ENCODE assay signal across 1 fruit fly cellular context in genomic region chrX:7710439-7711154, dm6.
A peak's percentile ranks its signal among the peaks of the same experiment; 100 is the strongest.
TF ChIP-seq lines count a peak whose summit lies in the region.

No protein-coding gene starts in this region.

TF ChIP-seq in whole organism, embryonic, 481 proteins besides CTCF, POLR2A, EP300 and RAD21 (continued from another document and continues in another):
- no peak for TF ChIP-seq CG34422 (GFP tag; IDR thresholded peaks at IDR 0.05; lab: Robert Waterston, UW)
- no peak for TF ChIP-seq emc (GFP tag; optimal IDR thresholded peaks at IDR 0.05; lab: Kevin White, UChicago)
- no peak for TF ChIP-seq pfk (GFP tag; optimal IDR thresholded peaks at IDR 0.05; lab: Kevin White, UChicago)
- peak; percentile 52 for TF ChIP-seq CG13894 (tag; optimal IDR thresholded peaks at IDR 0.05; lab: Kevin White, UChicago)
- TF ChIP-seq HLHmδ (GFP tag; optimal IDR thresholded peaks at IDR 0.05; lab: Kevin White, UChicago): no peak
- TF ChIP-seq crc (GFP tag; optimal IDR thresholded peaks at IDR 0.05; lab: Kevin White, UChicago): no peak
- no peak for TF ChIP-seq ERR (GFP tag; optimal IDR thresholded peaks at IDR 0.05; lab: Kevin White, UChicago)
- no peak for TF ChIP-seq lmd (GFP tag; IDR thresholded peaks at IDR 0.05; lab: Robert Waterston, UW)
- TF ChIP-seq NC2α (GFP tag; optimal IDR thresholded peaks at IDR 0.05; lab: Kevin White, UChicago): no peak
- TF ChIP-seq gsb (GFP tag; IDR thresholded peaks at IDR 0.05; lab: Robert Waterston, UW): no peak
- peak; percentile 55 for TF ChIP-seq CoRest (tag; optimal IDR thresholded peaks at IDR 0.05; lab: Kevin White, UChicago)
- no peak for TF ChIP-seq scrt (GFP tag; optimal IDR thresholded peaks at IDR 0.05; lab: Kevin White, UChicago)
- TF ChIP-seq Ptx1 (GFP tag; IDR thresholded peaks at IDR 0.05; lab: Robert Waterston, UW): peak; percentile 50; the same call in 1 of the 2 replicates
- TF ChIP-seq hbn (GFP tag; IDR thresholded peaks at IDR 0.05; lab: Robert Waterston, UW; ENCODE audit: partially characterized antibody): no peak
- TF ChIP-seq Hr3 (GFP tag; optimal IDR thresholded peaks at IDR 0.05; lab: Kevin White, UChicago): no peak
- TF ChIP-seq Dad (GFP tag; optimal IDR thresholded peaks at IDR 0.05; lab: Kevin White, UChicago): no peak
- TF ChIP-seq eyg (GFP tag; optimal IDR thresholded peaks at IDR 0.05; lab: Kevin White, UChicago): no peak
- TF ChIP-seq CG8388 (GFP tag; optimal IDR thresholded peaks at IDR 0.05; lab: Kevin White, UChicago): no peak
- no peak for TF ChIP-seq C15 (GFP tag; IDR thresholded peaks at IDR 0.05; lab: Robert Waterston, UW)
- TF ChIP-seq usp (GFP tag; optimal IDR thresholded peaks at IDR 0.05; lab: Kevin White, UChicago): no peak
- no peak for TF ChIP-seq Sin3A (optimal IDR thresholded peaks at IDR 0.05; lab: Kevin White, UChicago)
- no peak for TF ChIP-seq zfh1 (GFP tag; IDR thresholded peaks at IDR 0.05; lab: Robert Waterston, UW)
- TF ChIP-seq Bgb (GFP tag; IDR thresholded peaks at IDR 0.05; lab: Robert Waterston, UW; ENCODE audit: partially characterized antibody): peak; percentile 42; the same call in 1 of the 2 replicates
- no peak for TF ChIP-seq D19B (GFP tag; optimal IDR thresholded peaks at IDR 0.05; lab: Kevin White, UChicago)
- no peak for TF ChIP-seq D19A (tag; optimal IDR thresholded peaks at IDR 0.05; lab: Kevin White, UChicago)
- no peak for TF ChIP-seq CG4854 (GFP tag; optimal IDR thresholded peaks at IDR 0.05; lab: Kevin White, UChicago)
- no peak for TF ChIP-seq CG10565 (GFP tag; optimal IDR thresholded peaks at IDR 0.05; lab: Kevin White, UChicago)
- no peak for TF ChIP-seq ap (GFP tag; IDR thresholded peaks at IDR 0.05; lab: Robert Waterston, UW)
- TF ChIP-seq CG2889 (GFP tag; IDR thresholded peaks at IDR 0.05; lab: Robert Waterston, UW): no peak
- no peak for TF ChIP-seq hb (GFP tag; IDR thresholded peaks at IDR 0.05; lab: Robert Waterston, UW; ENCODE audit: partially characterized antibody)
- TF ChIP-seq HHEX (GFP tag; optimal IDR thresholded peaks at IDR 0.05; lab: Kevin White, UChicago): no peak
- no peak for TF ChIP-seq Ssrp (tag; optimal IDR thresholded peaks at IDR 0.05; lab: Kevin White, UChicago)
- TF ChIP-seq Ada2b (GFP tag; IDR thresholded peaks at IDR 0.05; lab: Robert Waterston, UW): no peak; the same call in 1 of the 2 replicates
- TF ChIP-seq tap (tag; optimal IDR thresholded peaks at IDR 0.05; lab: Kevin White, UChicago): no peak
- peak; percentile 9 for TF ChIP-seq mam (GFP tag; optimal IDR thresholded peaks at IDR 0.05; lab: Kevin White, UChicago)
- TF ChIP-seq Sry-β (GFP tag; optimal IDR thresholded peaks at IDR 0.05; lab: Kevin White, UChicago): no peak
- peak; percentile 7 for TF ChIP-seq CG12155 (GFP tag; optimal IDR thresholded peaks at IDR 0.05; lab: Kevin White, UChicago)
- TF ChIP-seq rib (GFP tag; IDR thresholded peaks at IDR 0.05; lab: Robert Waterston, UW): no peak
- TF ChIP-seq sim (GFP tag; IDR thresholded peaks at IDR 0.05; lab: Robert Waterston, UW): no peak
- no peak for TF ChIP-seq z (GFP tag; IDR thresholded peaks at IDR 0.05; lab: Robert Waterston, UW)
- TF ChIP-seq sob (GFP tag; IDR thresholded peaks at IDR 0.05; lab: Robert Waterston, UW): no peak
- peak; percentile 38 for TF ChIP-seq CG11504 (tag; optimal IDR thresholded peaks at IDR 0.05; lab: Kevin White, UChicago)
- no peak for TF ChIP-seq CG2875 (GFP tag; optimal IDR thresholded peaks at IDR 0.05; lab: Kevin White, UChicago)
- TF ChIP-seq Med (GFP tag; lab: Kevin White, UChicago): peak; percentile 92
- TF ChIP-seq sqz (GFP tag; optimal IDR thresholded peaks at IDR 0.05; lab: Kevin White, UChicago): no peak
- TF ChIP-seq nom (GFP tag; optimal IDR thresholded peaks at IDR 0.05; lab: Kevin White, UChicago): peak; percentile 22
- TF ChIP-seq MBD-R2 (GFP tag; IDR thresholded peaks at IDR 0.05; lab: Robert Waterston, UW): no peak
- no peak for TF ChIP-seq CG2202 (tag; optimal IDR thresholded peaks at IDR 0.05; lab: Kevin White, UChicago)
- TF ChIP-seq jumu (GFP tag; optimal IDR thresholded peaks at IDR 0.05; lab: Kevin White, UChicago): no peak
- no peak for TF ChIP-seq TFAM (GFP tag; optimal IDR thresholded peaks at IDR 0.05; lab: Kevin White, UChicago)
- no peak for TF ChIP-seq kay (GFP tag; optimal IDR thresholded peaks at IDR 0.05; lab: Kevin White, UChicago)
- TF ChIP-seq lbe (GFP tag; optimal IDR thresholded peaks at IDR 0.05; lab: Kevin White, UChicago): no peak
- peak; percentile 41 to 72 for TF ChIP-seq Pdp1 (GFP tag; optimal IDR thresholded peaks at IDR 0.05; lab: Kevin White, UChicago)
- TF ChIP-seq slp2 (GFP tag; optimal IDR thresholded peaks at IDR 0.05; lab: Kevin White, UChicago): peak; percentile 28
- peak; percentile 21 for TF ChIP-seq sug (tag; optimal IDR thresholded peaks at IDR 0.05; lab: Kevin White, UChicago)
- TF ChIP-seq Max (GFP tag; optimal IDR thresholded peaks at IDR 0.05; lab: Kevin White, UChicago): no peak
- peak; percentile 78 for TF ChIP-seq CG10209 (GFP tag; optimal IDR thresholded peaks at IDR 0.05; lab: Kevin White, UChicago)
- TF ChIP-seq pita (GFP tag; optimal IDR thresholded peaks at IDR 0.05; lab: Kevin White, UChicago): peak; percentile 21
- TF ChIP-seq fd3F (GFP tag; optimal IDR thresholded peaks at IDR 0.05; lab: Kevin White, UChicago): no peak
- TF ChIP-seq Opbp (GFP tag; IDR thresholded peaks at IDR 0.05; lab: Robert Waterston, UW; ENCODE audit: partially characterized antibody): peak; percentile 53; the same call in 1 of the 3 replicates
- no peak for TF ChIP-seq fd64A (GFP tag; optimal IDR thresholded peaks at IDR 0.05; lab: Kevin White, UChicago)
- TF ChIP-seq CG16863 (GFP tag; optimal IDR thresholded peaks at IDR 0.05; lab: Kevin White, UChicago): no peak
- peak; percentile 11 for TF ChIP-seq Dek (tag; optimal IDR thresholded peaks at IDR 0.05; lab: Kevin White, UChicago)
- TF ChIP-seq Neu2 (GFP tag; optimal IDR thresholded peaks at IDR 0.05; lab: Kevin White, UChicago; ENCODE audit: borderline replicate concordance): no peak
- no peak for TF ChIP-seq Dll (GFP tag; IDR thresholded peaks at IDR 0.05; lab: Robert Waterston, UW; ENCODE audit: partially characterized antibody)
- no peak for TF ChIP-seq CG10431 (GFP tag; optimal IDR thresholded peaks at IDR 0.05; lab: Kevin White, UChicago)
- TF ChIP-seq pb (GFP tag; optimal IDR thresholded peaks at IDR 0.05; lab: Kevin White, UChicago): no peak
- TF ChIP-seq CG15514 (GFP tag; optimal IDR thresholded peaks at IDR 0.05; lab: Kevin White, UChicago): peak; percentile 71
- TF ChIP-seq disco-r (GFP tag; optimal IDR thresholded peaks at IDR 0.05; lab: Kevin White, UChicago): no peak
- TF ChIP-seq Gug (GFP tag; IDR thresholded peaks at IDR 0.05; lab: Robert Waterston, UW): no peak
- TF ChIP-seq Eip74EF (GFP tag; optimal IDR thresholded peaks at IDR 0.05; lab: Kevin White, UChicago): no peak
- no peak for TF ChIP-seq CG17385 (GFP tag; optimal IDR thresholded peaks at IDR 0.05; lab: Kevin White, UChicago)
- TF ChIP-seq CG30020 (tag; optimal IDR thresholded peaks at IDR 0.05; lab: Kevin White, UChicago): no peak
- TF ChIP-seq CG8290 (GFP tag; optimal IDR thresholded peaks at IDR 0.05; lab: Kevin White, UChicago): no peak
- peak in 1 of 2 experiments; percentile 67 for TF ChIP-seq CG8290 (tag; optimal IDR thresholded peaks at IDR 0.05; lab: Kevin White, UChicago)
- TF ChIP-seq chm (GFP tag; IDR thresholded peaks at IDR 0.05; lab: Robert Waterston, UW): no peak
- TF ChIP-seq Deaf1 (tag; optimal IDR thresholded peaks at IDR 0.05; lab: Kevin White, UChicago): no peak
- peak; percentile 32; the same call in 1 of the 3 replicates for TF ChIP-seq knrl (GFP tag; IDR thresholded peaks at IDR 0.05; lab: Robert Waterston, UW; ENCODE audit: partially characterized antibody)
- TF ChIP-seq CG7928 (GFP tag; optimal IDR thresholded peaks at IDR 0.05; lab: Kevin White, UChicago): no peak
- TF ChIP-seq ato (GFP tag; IDR thresholded peaks at IDR 0.05; lab: Robert Waterston, UW; ENCODE audit: partially characterized antibody): no peak
- peak; percentile 74 for TF ChIP-seq NFAT (GFP tag; IDR thresholded peaks at IDR 0.05; lab: Robert Waterston, UW)
- no peak for TF ChIP-seq CG4730 (GFP tag; IDR thresholded peaks at IDR 0.05; lab: Robert Waterston, UW)
- no peak for TF ChIP-seq CG1832 (GFP tag; optimal IDR thresholded peaks at IDR 0.05; lab: Kevin White, UChicago)
- TF ChIP-seq CG1602 (GFP tag; optimal IDR thresholded peaks at IDR 0.05; lab: Kevin White, UChicago): peak; percentile 34
- no peak for TF ChIP-seq bsh (GFP tag; optimal IDR thresholded peaks at IDR 0.05; lab: Kevin White, UChicago)
- TF ChIP-seq MTF-1 (GFP tag; optimal IDR thresholded peaks at IDR 0.05; lab: Kevin White, UChicago; ENCODE audit: borderline replicate concordance): peak; percentile 9
- TF ChIP-seq CG9817 (tag; optimal IDR thresholded peaks at IDR 0.05; lab: Kevin White, UChicago): peak; percentile 31
- TF ChIP-seq Ets65A (GFP tag; lab: Kevin White, UChicago): peak; percentile 67
- no peak for TF ChIP-seq CG11695 (GFP tag; IDR thresholded peaks at IDR 0.05; lab: Robert Waterston, UW)
- no peak for TF ChIP-seq CG1529 (GFP tag; optimal IDR thresholded peaks at IDR 0.05; lab: Kevin White, UChicago)
- peak; percentile 98 for TF ChIP-seq Dip2 (GFP tag; IDR thresholded peaks at IDR 0.05; lab: Robert Waterston, UW)
- TF ChIP-seq CG4707 (GFP tag; optimal IDR thresholded peaks at IDR 0.05; lab: Kevin White, UChicago): no peak
- TF ChIP-seq CG31441 (GFP tag; IDR thresholded peaks at IDR 0.05; lab: Robert Waterston, UW): no peak
- peak; percentile 36 for TF ChIP-seq CG3281 (GFP tag; optimal IDR thresholded peaks at IDR 0.05; lab: Kevin White, UChicago)
- TF ChIP-seq jing (GFP tag; optimal IDR thresholded peaks at IDR 0.05; lab: Kevin White, UChicago): no peak
- TF ChIP-seq Taf1 (GFP tag; IDR thresholded peaks at IDR 0.05; lab: Robert Waterston, UW): no peak
- no peak for TF ChIP-seq ewg (GFP tag; optimal IDR thresholded peaks at IDR 0.05; lab: Kevin White, UChicago)
- TF ChIP-seq gce (GFP tag; IDR thresholded peaks at IDR 0.05; lab: Robert Waterston, UW): no peak
- no peak for TF ChIP-seq nau (GFP tag; optimal IDR thresholded peaks at IDR 0.05; lab: Kevin White, UChicago)
- TF ChIP-seq CG1233 (GFP tag; optimal IDR thresholded peaks at IDR 0.05; lab: Kevin White, UChicago): no peak
- no peak for TF ChIP-seq ac (GFP tag; optimal IDR thresholded peaks at IDR 0.05; lab: Kevin White, UChicago)
- no peak for TF ChIP-seq jigr1 (GFP tag; IDR thresholded peaks at IDR 0.05; lab: Robert Waterston, UW)
- no peak for TF ChIP-seq slou (GFP tag; optimal IDR thresholded peaks at IDR 0.05; lab: Kevin White, UChicago)
- TF ChIP-seq Asciz (GFP tag; optimal IDR thresholded peaks at IDR 0.05; lab: Kevin White, UChicago): no peak
- TF ChIP-seq NC2β (GFP tag; optimal IDR thresholded peaks at IDR 0.05; lab: Kevin White, UChicago): no peak
- no peak for TF ChIP-seq pan (optimal IDR thresholded peaks at IDR 0.05; lab: Kevin White, UChicago)
- no peak for TF ChIP-seq pan (GFP tag; optimal IDR thresholded peaks at IDR 0.05 in 1 of 2, IDR thresholded peaks at IDR 0.05 in 1 of 2)
- no peak for TF ChIP-seq CG6689 (GFP tag; IDR thresholded peaks at IDR 0.05; lab: Robert Waterston, UW)
- no peak for TF ChIP-seq cas (GFP tag; IDR thresholded peaks at IDR 0.05; lab: Robert Waterston, UW)
- TF ChIP-seq Fer1 (GFP tag; optimal IDR thresholded peaks at IDR 0.05; lab: Kevin White, UChicago): no peak
- no peak for TF ChIP-seq CG9437 (GFP tag; optimal IDR thresholded peaks at IDR 0.05; lab: Kevin White, UChicago)
- no peak for TF ChIP-seq caup (GFP tag; optimal IDR thresholded peaks at IDR 0.05; lab: Kevin White, UChicago; ENCODE audit: severe bottlenecking)
- TF ChIP-seq Atf6 (GFP tag; IDR thresholded peaks at IDR 0.05; lab: Robert Waterston, UW): no peak
- peak; percentile 5 for TF ChIP-seq CG18764 (GFP tag; optimal IDR thresholded peaks at IDR 0.05; lab: Kevin White, UChicago)
- no peak for TF ChIP-seq CG6654 (GFP tag; optimal IDR thresholded peaks at IDR 0.05; lab: Kevin White, UChicago)
- TF ChIP-seq lilli (GFP tag; optimal IDR thresholded peaks at IDR 0.05; lab: Kevin White, UChicago): peak; percentile 54
- TF ChIP-seq Dfd (GFP tag; optimal IDR thresholded peaks at IDR 0.05; lab: Kevin White, UChicago): no peak
- no peak for TF ChIP-seq dati (GFP tag; IDR thresholded peaks at IDR 0.05; lab: Robert Waterston, UW)
- peak; percentile 56 for TF ChIP-seq CG10267 (tag; optimal IDR thresholded peaks at IDR 0.05; lab: Kevin White, UChicago)
- no peak for TF ChIP-seq dmrt11E (tag; optimal IDR thresholded peaks at IDR 0.05; lab: Kevin White, UChicago)
- no peak for TF ChIP-seq CG12104 (GFP tag; optimal IDR thresholded peaks at IDR 0.05; lab: Kevin White, UChicago)
- peak; percentile 37 for TF ChIP-seq nmo (GFP tag; optimal IDR thresholded peaks at IDR 0.05; lab: Kevin White, UChicago)
- TF ChIP-seq CG4424 (GFP tag; optimal IDR thresholded peaks at IDR 0.05; lab: Kevin White, UChicago): no peak
- TF ChIP-seq CG18599 (GFP tag; optimal IDR thresholded peaks at IDR 0.05; lab: Kevin White, UChicago): no peak
- no peak for TF ChIP-seq CG12391 (tag; optimal IDR thresholded peaks at IDR 0.05; lab: Kevin White, UChicago)
- peak; percentile 4 for TF ChIP-seq CG12659 (GFP tag; optimal IDR thresholded peaks at IDR 0.05; lab: Kevin White, UChicago)
- TF ChIP-seq CG18011 (GFP tag; optimal IDR thresholded peaks at IDR 0.05; lab: Kevin White, UChicago): no peak
- TF ChIP-seq lola (GFP tag; optimal IDR thresholded peaks at IDR 0.05; lab: Kevin White, UChicago): no peak
- TF ChIP-seq vnd (GFP tag; IDR thresholded peaks at IDR 0.05; lab: Robert Waterston, UW; ENCODE audit: partially characterized antibody): no peak
- peak; percentile 14 for TF ChIP-seq zf30C (GFP tag; optimal IDR thresholded peaks at IDR 0.05; lab: Kevin White, UChicago)
- peak; percentile 26 for TF ChIP-seq lab (GFP tag; optimal IDR thresholded peaks at IDR 0.05; lab: Kevin White, UChicago)
- TF ChIP-seq Stat92E (GFP tag; optimal IDR thresholded peaks at IDR 0.05; lab: Kevin White, UChicago): no peak
- no peak for TF ChIP-seq CG3407 (GFP tag; optimal IDR thresholded peaks at IDR 0.05; lab: Kevin White, UChicago)
- peak; percentile 16; the same call in 1 of the 2 replicates for TF ChIP-seq Scr (GFP tag; IDR thresholded peaks at IDR 0.05; lab: Robert Waterston, UW; ENCODE audit: partially characterized antibody)
- TF ChIP-seq fru (optimal IDR thresholded peaks at IDR 0.05; lab: Kevin White, UChicago): no peak
- 0 out of 2 replicates have a peak, but pooled peaks have one; percentile 3 for TF ChIP-seq H2.0 (GFP tag; IDR thresholded peaks at IDR 0.05; lab: Robert Waterston, UW)
- peak; percentile 75 for TF ChIP-seq CG33213 (GFP tag; optimal IDR thresholded peaks at IDR 0.05; lab: Kevin White, UChicago)
